Worm (Caenorhabditis elegans): Measurements from ENCODE around the gene T14B4.1.

DNA sequence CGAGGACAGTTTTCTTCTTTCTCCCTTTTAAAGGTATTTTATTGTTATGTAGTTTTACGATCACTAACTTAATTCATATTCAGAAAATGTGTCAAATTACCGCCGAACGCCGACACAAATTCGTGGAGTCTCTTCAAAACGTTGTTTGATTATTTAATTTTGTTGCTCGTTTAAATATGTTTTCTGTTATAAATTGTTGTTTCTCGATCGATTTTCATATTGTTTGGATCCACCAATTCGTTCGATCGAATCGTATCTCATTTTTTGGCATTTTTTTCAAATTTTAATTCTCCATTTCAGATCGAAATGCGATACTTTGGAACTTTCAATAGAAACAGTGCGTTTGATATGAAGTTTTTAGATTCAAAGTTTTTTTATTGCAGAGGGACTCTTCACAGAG is 5.9 kb downstream of the T14B4.1 start, which contains the start of gene F41G3.6:
- TF ChIP-seq tag-97 (GFP tag; IDR thresholded peaks at IDR 0.05) (no peak), nhr-28 (tag; optimal IDR thresholded peaks at IDR 0.05) (no peak), nhr-10 (tag; optimal IDR thresholded peaks at IDR 0.05) (no peak), ceh-32 (tag; optimal IDR thresholded peaks at IDR 0.05; ENCODE audit: poor library complexity) (no peak), lin-29 (GFP tag; IDR thresholded peaks at IDR 0.05) (no peak), dpl-1 (GFP tag; optimal IDR thresholded peaks at IDR 0.05) (no peak), jun-1 (tag; optimal IDR thresholded peaks at IDR 0.05) (no peak), hmg-1.1 (GFP tag; IDR thresholded peaks at IDR 0.05) (no peak), snpc-4 (tag; optimal IDR thresholded peaks at IDR 0.05) (no peak)

Data from whole organism, L4 larva.